Worm (Caenorhabditis elegans) whole organism, midembryonic: Measurements from ENCODE around the gene mrpl-40.

Experiments
- T22C8.4 ChIP-seq: fragments of 200-800 bp; sonication (Bioruptor generic); IDR thresholded peaks from 2 replicates; pipeline ENCODE4 v1.3.6; 2022; ENCODE audit warnings: missing genetic modification characterization, missing compliant biosample characterization
- flt-1 ChIP-seq: fragments of 200-800 bp; sonication (Bioruptor generic); IDR thresholded peaks from 2 replicates; pipeline ENCODE4 v1.3.6; 2022; ENCODE audit warnings: missing genetic modification characterization, missing compliant biosample characterization
- klf-2 ChIP-seq: fragments of 200-800 bp; sonication (Bioruptor generic); conservative IDR thresholded peaks from 2 replicates; pipeline ENCODE4 v1.3.6; 2022; ENCODE audit warnings: missing genetic modification reagents, missing genetic modification characterization, missing compliant biosample characterization
- ref-1 ChIP-seq: fragments of 200-800 bp; sonication (Bioruptor generic); conservative IDR thresholded peaks from 2 replicates; pipeline ENCODE4 v1.3.6; 2022; ENCODE audit warnings: missing genetic modification reagents, missing genetic modification characterization, missing compliant biosample characterization

DNA sequence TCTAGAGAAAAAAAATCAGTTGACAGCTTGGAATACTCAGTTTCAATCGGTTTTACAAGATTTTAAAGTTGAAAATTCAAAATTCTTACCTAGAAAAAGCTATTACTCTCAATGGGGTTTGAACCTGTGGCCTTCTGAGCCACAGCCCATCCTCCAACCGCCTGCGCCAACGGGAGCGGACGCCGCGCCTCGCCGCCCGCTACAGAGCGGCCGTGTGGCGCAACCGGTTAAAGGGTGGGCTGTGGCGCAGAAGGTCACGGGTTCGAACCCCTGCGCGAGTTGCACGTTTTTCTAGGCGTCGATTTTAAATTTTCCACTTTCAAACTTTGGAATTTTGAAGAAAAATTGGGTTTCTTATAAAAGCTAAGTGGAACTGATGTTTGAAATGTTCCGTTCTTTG is 39.0 kb upstream of the mrpl-40 start:
- 0 out of 2 replicates have a peak, but pooled peaks have one; percentile 9 for TF ChIP-seq flt-1
- TF ChIP-seq ref-1 (GFP tag; lab: Robert Waterston, UW) = no peak
- no peak for TF ChIP-seq T22C8.4 (GFP tag; lab: Robert Waterston, UW)
- no peak for TF ChIP-seq klf-2 (GFP tag; lab: Robert Waterston, UW)
